Worm (Caenorhabditis elegans) whole organism, early embryonic: ENCODE data around the gene fbxb-9.
"Not testable (repeated sequence)": the region's sequence is repeated elsewhere in the genome, so short reads cannot be mapped to it uniquely, and the experiment has no call there.

Source experiments
- B0310.2 ChIP-seq: sonication (generic microtip); optimal IDR thresholded peaks from 2 replicates; lab custom pipeline; 2016; ENCODE audit warnings: mild to moderate bottlenecking, missing genetic modification characterization, missing compliant biosample characterization
- F13C5.2 ChIP-seq: sonication (generic microtip); optimal IDR thresholded peaks from 2 replicates; lab custom pipeline; 2017; ENCODE audit warnings: mild to moderate bottlenecking, missing genetic modification characterization, inconsistent platforms, missing compliant biosample characterization
- aly-1 ChIP-seq: sonication (generic microtip); optimal IDR thresholded peaks from 2 replicates; lab custom pipeline; 2016; ENCODE audit warnings: missing genetic modification characterization, missing compliant biosample characterization
- ama-1 ChIP-seq: fragments of 150-350 bp; optimal IDR thresholded peaks from 2 replicates; lab custom pipeline; 2014
- ceh-13 ChIP-seq: fragments of 200-800 bp; sonication (Bioruptor generic); optimal IDR thresholded peaks from 2 replicates; lab custom pipeline; 2018; ENCODE audit warnings: mild to moderate bottlenecking, missing genetic modification characterization, missing compliant biosample characterization
- ceh-36 ChIP-seq: sonication (generic microtip); optimal IDR thresholded peaks from 2 replicates; lab custom pipeline; 2016; ENCODE audit warnings: missing genetic modification characterization, inconsistent platforms, missing compliant biosample characterization
- ets-7 ChIP-seq: sonication (generic microtip); optimal IDR thresholded peaks from 2 replicates; lab custom pipeline; 2016; ENCODE audit warnings: missing genotype, missing genetic modification characterization, missing compliant biosample characterization
- flt-1 ChIP-seq: fragments of 200-800 bp; sonication (Bioruptor generic); IDR thresholded peaks from 2 replicates; pipeline ENCODE4 v1.3.6; 2022; ENCODE audit warnings: missing genetic modification characterization, missing compliant biosample characterization
- hmbx-1 ChIP-seq: sonication (generic microtip); optimal IDR thresholded peaks from 2 replicates; lab custom pipeline; 2016; ENCODE audit warnings: mild to moderate bottlenecking, missing genetic modification characterization, missing compliant biosample characterization
- hmg-4 ChIP-seq: fragments of 200-800 bp; sonication (Bioruptor generic); optimal IDR thresholded peaks from 2 replicates; lab custom pipeline; 2018; ENCODE audit warnings: mild to moderate bottlenecking, missing genetic modification characterization, missing compliant biosample characterization
- hnd-1 ChIP-seq: sonication (generic microtip); optimal IDR thresholded peaks from 2 replicates; lab custom pipeline; 2016; ENCODE audit warnings: missing genetic modification characterization, missing compliant biosample characterization
- pes-1 ChIP-seq: fragments of 200-800 bp; sonication (Bioruptor generic); IDR thresholded peaks from 2 replicates; pipeline ENCODE4 v1.3.6; 2022; ENCODE audit warnings: missing genetic modification reagents, missing genetic modification characterization, missing compliant biosample characterization
- scrt-1 ChIP-seq: fragments of 200-800 bp; sonication (Bioruptor generic); IDR thresholded peaks from 2 replicates; pipeline ENCODE4 v1.3.6; 2022; ENCODE audit warnings: missing genetic modification characterization, missing compliant biosample characterization
- sea-1 ChIP-seq: fragments of 200-800 bp; sonication (Bioruptor generic); conservative IDR thresholded peaks from 2 replicates; pipeline ENCODE4 v1.3.6; 2022; ENCODE audit warnings: missing genetic modification characterization, missing compliant biosample characterization
- tbx-11 ChIP-seq: fragments of 200-800 bp; sonication (Bioruptor generic); IDR thresholded peaks from 2 replicates; pipeline ENCODE4 v1.3.6; 2022; ENCODE audit warnings: missing genetic modification characterization, missing compliant biosample characterization
- tbx-37 ChIP-seq: fragments of 200-800 bp; sonication (Bioruptor generic); conservative IDR thresholded peaks from 2 replicates; pipeline ENCODE4 v1.3.6; 2022; ENCODE audit warnings: missing genetic modification reagents, missing genetic modification characterization, missing compliant biosample characterization
- tra-4 ChIP-seq: sonication (generic microtip); optimal IDR thresholded peaks from 2 replicates; lab custom pipeline; 2017; ENCODE audit warnings: missing genetic modification characterization, missing compliant biosample characterization

The fbxb-9 gene

DNA sequence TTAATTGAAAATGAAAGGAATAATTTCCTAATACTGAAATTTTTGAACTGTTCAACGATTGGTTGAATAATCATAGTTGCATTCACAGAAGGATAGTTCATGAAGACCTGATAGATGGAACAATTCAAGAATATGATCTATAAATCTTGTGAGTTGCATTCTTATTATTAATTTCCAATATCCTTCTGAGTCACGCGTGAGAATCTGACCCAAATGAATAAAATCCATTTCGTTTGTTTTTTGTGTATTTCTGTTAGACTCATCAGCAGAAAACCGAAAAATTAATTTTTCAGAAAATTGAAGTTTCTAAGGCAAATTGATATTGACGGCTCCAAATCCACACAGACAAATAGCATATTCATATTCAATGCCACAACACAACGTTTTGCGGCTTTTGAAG lies 27.1 kb upstream of the fbxb-9 start, which contains the start of gene fbxb-79:
Gene fbxb-79 (minus strand): TSS at position 101 of the 400 bp plus-strand sequence.
- TF ChIP-seq scrt-1 (GFP tag; lab: Robert Waterston, UW) = no peak
- TF ChIP-seq tbx-37 (GFP tag; lab: Robert Waterston, UW) = no peak
- no peak for TF ChIP-seq pes-1
- no peak for TF ChIP-seq aly-1
- TF ChIP-seq F13C5.2 = no peak
- no peak for TF ChIP-seq hmbx-1 (tag; lab: Kevin White, UChicago)
- no peak for TF ChIP-seq ama-1 (lab: Kevin White, UChicago)
- no peak for TF ChIP-seq B0310.2 (tag; lab: Kevin White, UChicago)
- TF ChIP-seq ceh-36 (tag; lab: Kevin White, UChicago) = no peak
- no peak for TF ChIP-seq tra-4 (tag; lab: Kevin White, UChicago)
- no peak for TF ChIP-seq tbx-11 (GFP tag; lab: Robert Waterston, UW)
- TF ChIP-seq sea-1 (GFP tag; lab: Robert Waterston, UW) = no peak
- TF ChIP-seq flt-1 (GFP tag; lab: Robert Waterston, UW) = no peak
- TF ChIP-seq hnd-1 = no peak
- no peak for TF ChIP-seq ets-7
- TF ChIP-seq ceh-13 = no peak
- no peak for TF ChIP-seq hmg-4 (GFP tag; lab: Kevin White, UChicago)

DNA sequence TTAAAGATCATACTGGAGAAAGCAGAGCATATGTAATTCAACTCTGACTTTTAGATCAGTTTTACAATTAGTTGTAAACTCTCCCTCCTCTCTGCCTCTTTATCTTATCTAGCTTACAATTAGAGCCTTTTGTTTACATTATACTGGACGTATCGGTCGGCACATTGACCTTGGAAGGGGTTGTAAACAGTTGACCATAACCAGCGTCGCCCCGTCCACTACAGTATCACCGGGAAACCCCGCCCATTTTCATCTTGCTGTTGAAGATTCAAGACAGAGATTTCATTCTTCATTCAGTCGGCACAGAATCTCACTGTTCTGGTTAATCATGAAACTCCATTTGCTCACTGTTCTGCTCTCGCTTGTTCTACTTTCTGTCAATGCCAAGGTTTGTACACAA lies 24.4 kb upstream of the fbxb-9 start, which contains the start of gene sdz-27:
Gene sdz-27 (plus strand): TSS at position 301 of the 400 bp plus-strand sequence.
- no peak for TF ChIP-seq hnd-1
- TF ChIP-seq ets-7 = no peak
- TF ChIP-seq F13C5.2 = no peak
- no peak for TF ChIP-seq sea-1 (GFP tag; lab: Robert Waterston, UW)
- TF ChIP-seq ama-1 (lab: Kevin White, UChicago) = no peak
- no peak for TF ChIP-seq tbx-11 (GFP tag; lab: Robert Waterston, UW)
- TF ChIP-seq B0310.2 (tag; lab: Kevin White, UChicago) = no peak
- no peak for TF ChIP-seq flt-1 (GFP tag; lab: Robert Waterston, UW)
- TF ChIP-seq hmbx-1 (tag; lab: Kevin White, UChicago) = no peak
- no peak for TF ChIP-seq tbx-37 (GFP tag; lab: Robert Waterston, UW)
- TF ChIP-seq ceh-36 (tag; lab: Kevin White, UChicago) = no peak
- TF ChIP-seq pes-1 = no peak
- TF ChIP-seq hmg-4 (GFP tag; lab: Kevin White, UChicago) = no peak
- no peak for TF ChIP-seq aly-1
- no peak for TF ChIP-seq tra-4 (tag; lab: Kevin White, UChicago)

DNA sequence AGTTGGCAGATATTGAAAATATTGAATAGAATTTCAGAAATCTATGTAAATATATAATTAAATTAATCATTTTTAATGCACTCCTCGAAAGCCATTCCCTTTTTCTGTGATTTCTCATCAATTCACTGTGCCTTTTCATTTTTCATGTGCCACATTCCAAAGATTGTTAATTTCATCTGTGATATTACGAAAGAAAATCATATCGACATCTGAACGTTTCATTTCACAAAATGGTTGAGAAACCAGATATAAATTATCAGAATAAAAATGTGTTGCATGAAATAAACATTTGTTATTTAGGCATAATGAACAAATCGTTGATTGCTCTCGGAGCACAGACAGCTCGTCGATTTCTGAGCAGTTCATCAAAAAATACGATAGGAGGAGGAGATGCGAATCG lies 21.6 kb upstream of the fbxb-9 start, which contains the start of gene nuaf-3:
Gene nuaf-3 (plus strand): TSS at position 301 of the 400 bp plus-strand sequence.
- TF ChIP-seq tbx-11 (GFP tag; lab: Robert Waterston, UW) (no peak), flt-1 (GFP tag; lab: Robert Waterston, UW) (no peak), tbx-37 (GFP tag; lab: Robert Waterston, UW) (no peak), hnd-1 (no peak), F13C5.2 (no peak), scrt-1 (GFP tag; lab: Robert Waterston, UW) (no peak), B0310.2 (tag; lab: Kevin White, UChicago) (no peak), tra-4 (tag; lab: Kevin White, UChicago) (no peak), ama-1 (lab: Kevin White, UChicago) (no peak), aly-1 (no peak), ceh-36 (tag; lab: Kevin White, UChicago) (no peak), sea-1 (GFP tag; lab: Robert Waterston, UW) (no peak), ets-7 (no peak), hmg-4 (GFP tag; lab: Kevin White, UChicago) (no peak), pes-1 (no peak), ceh-13 (no peak)

DNA sequence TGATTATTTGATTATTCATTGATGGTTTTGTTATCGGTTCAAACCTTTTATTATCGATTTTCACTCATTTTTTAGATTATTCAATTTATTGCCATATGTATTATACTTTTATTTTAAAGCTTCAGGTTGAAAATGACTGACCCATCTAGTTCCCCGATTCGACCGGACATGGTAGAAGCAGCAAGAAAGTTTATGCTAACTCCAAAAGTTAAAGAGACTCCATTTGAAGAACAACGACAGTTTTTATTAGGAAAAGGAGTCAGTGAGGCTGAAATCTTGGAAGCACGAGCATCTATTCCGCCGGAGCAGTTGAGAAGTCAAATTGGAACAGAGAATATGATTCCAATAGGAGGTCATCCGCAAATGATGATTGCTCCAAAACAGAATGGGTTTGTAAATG lies 20.7 kb upstream of the fbxb-9 start, which contains the start of gene prx-14:
Gene prx-14 (plus strand): TSS at position 120 of the 400 bp plus-strand sequence.
- TF ChIP-seq hnd-1 = no peak
- no peak for TF ChIP-seq hmbx-1 (tag; lab: Kevin White, UChicago)
- no peak for TF ChIP-seq ceh-13
- TF ChIP-seq flt-1 (GFP tag; lab: Robert Waterston, UW) = no peak
- no peak for TF ChIP-seq tra-4 (tag; lab: Kevin White, UChicago)
- no peak for TF ChIP-seq scrt-1 (GFP tag; lab: Robert Waterston, UW)
- TF ChIP-seq ets-7 = no peak
- no peak for TF ChIP-seq B0310.2 (tag; lab: Kevin White, UChicago)
- no peak for TF ChIP-seq ama-1 (lab: Kevin White, UChicago)
- TF ChIP-seq aly-1 = no peak
- TF ChIP-seq tbx-37 (GFP tag; lab: Robert Waterston, UW) = no peak
- no peak for TF ChIP-seq ceh-36 (tag; lab: Kevin White, UChicago)
- TF ChIP-seq hmg-4 (GFP tag; lab: Kevin White, UChicago) = no peak

DNA sequence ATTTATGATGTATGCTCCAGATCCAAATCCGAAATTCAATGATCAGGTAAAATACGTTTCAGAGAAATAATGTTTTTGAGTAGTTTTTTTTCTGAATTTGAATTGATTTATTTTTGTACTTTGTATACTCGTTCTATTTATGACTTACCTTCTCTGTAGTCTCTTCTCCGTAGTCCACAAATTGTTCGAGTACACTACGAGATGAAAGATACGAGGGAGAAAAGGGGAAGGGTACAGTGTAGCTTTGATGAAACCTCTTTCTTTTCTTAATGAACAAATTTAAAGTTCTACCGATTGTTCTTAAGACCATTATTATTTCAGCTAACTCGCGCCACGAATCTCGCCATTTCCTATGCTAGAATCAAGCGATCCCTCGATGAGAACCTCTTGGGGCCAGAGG lies 17.7 kb upstream of the fbxb-9 start:
- TF ChIP-seq tbx-37 (GFP tag; lab: Robert Waterston, UW) = no peak
- TF ChIP-seq ets-7 = no peak
- no peak for TF ChIP-seq aly-1
- TF ChIP-seq ceh-13 = no peak
- no peak for TF ChIP-seq scrt-1 (GFP tag; lab: Robert Waterston, UW)
- no peak for TF ChIP-seq flt-1 (GFP tag; lab: Robert Waterston, UW)
- TF ChIP-seq F13C5.2 = no peak
- TF ChIP-seq B0310.2 (tag; lab: Kevin White, UChicago) = no peak
- TF ChIP-seq hmg-4 (GFP tag; lab: Kevin White, UChicago) = no peak
- no peak for TF ChIP-seq hmbx-1 (tag; lab: Kevin White, UChicago)
- no peak for TF ChIP-seq ceh-36 (tag; lab: Kevin White, UChicago)
- no peak for TF ChIP-seq sea-1 (GFP tag; lab: Robert Waterston, UW)
- no peak for TF ChIP-seq tra-4 (tag; lab: Kevin White, UChicago)
- no peak for TF ChIP-seq hnd-1
- TF ChIP-seq pes-1 = no peak

DNA sequence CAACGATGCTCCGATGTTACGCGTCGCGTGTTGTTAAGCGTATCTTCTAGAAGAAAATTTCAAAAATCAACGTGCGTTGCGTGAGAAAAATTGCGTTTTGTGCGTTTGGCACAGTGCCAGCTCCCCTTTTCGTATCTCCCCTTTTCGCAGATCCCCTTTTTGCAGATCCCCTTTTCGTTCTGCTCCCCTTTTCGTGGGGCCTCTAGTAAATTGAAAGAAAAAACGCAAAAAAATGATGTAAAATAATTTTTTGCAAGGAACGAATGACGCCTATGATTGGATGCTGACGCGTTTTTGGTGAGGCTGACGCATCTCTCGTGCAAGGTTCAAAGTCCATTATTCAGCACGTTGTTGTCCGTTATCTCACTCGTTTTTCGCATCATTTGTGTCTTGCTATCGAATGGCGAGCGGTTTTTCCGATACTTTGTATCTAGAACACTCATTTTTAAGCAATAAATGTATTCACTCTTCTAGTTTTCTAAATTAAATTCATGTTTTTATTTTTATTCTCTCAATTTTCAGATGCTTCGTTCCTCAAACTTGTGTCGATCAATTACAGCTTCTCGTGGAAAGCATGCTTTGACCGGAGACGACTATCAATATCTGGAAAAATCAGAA lies 16.9 kb upstream of the fbxb-9 start, which contains the start of gene cpt-2:
Gene cpt-2 (plus strand): TSS at position 523 of the 618 bp plus-strand sequence.
- TF ChIP-seq ama-1 (lab: Kevin White, UChicago); tbx-11 (GFP tag; lab: Robert Waterston, UW); hnd-1: not testable (repeated sequence)

DNA sequence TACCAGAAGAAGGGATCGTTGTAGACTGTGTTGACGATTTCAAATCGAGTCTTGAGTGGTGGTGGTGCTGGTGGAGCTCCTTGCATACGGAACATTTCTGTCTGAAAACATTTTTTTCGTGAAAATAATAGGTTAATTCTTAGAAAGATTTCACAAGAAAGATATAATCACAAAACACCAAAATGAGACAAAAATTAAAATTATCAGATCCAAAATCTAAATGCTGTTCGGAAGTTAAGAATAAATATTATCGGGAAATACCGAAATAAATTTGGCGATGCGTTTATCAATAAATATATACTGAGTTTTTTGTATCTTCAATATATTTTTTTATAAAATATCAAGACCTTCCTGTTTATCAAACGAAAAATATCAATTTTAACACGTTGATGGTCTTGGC lies 16.1 kb upstream of the fbxb-9 start, which contains the start of gene C08F8.9:
Gene C08F8.9 (minus strand): TSS at position 101 of the 400 bp plus-strand sequence.
- no peak for TF ChIP-seq sea-1 (GFP tag; lab: Robert Waterston, UW)
- no peak for TF ChIP-seq aly-1
- TF ChIP-seq hmg-4 (GFP tag; lab: Kevin White, UChicago) = no peak
- TF ChIP-seq B0310.2 (tag; lab: Kevin White, UChicago) = no peak
- TF ChIP-seq hnd-1 = no peak
- TF ChIP-seq ceh-36 (tag; lab: Kevin White, UChicago) = no peak
- TF ChIP-seq ceh-13 = no peak
- TF ChIP-seq ets-7 = no peak
- no peak for TF ChIP-seq flt-1 (GFP tag; lab: Robert Waterston, UW)
- TF ChIP-seq F13C5.2 = no peak
- no peak for TF ChIP-seq scrt-1 (GFP tag; lab: Robert Waterston, UW)
- TF ChIP-seq tra-4 (tag; lab: Kevin White, UChicago) = no peak
- TF ChIP-seq tbx-11 (GFP tag; lab: Robert Waterston, UW) = no peak
- no peak for TF ChIP-seq ama-1 (lab: Kevin White, UChicago)
- no peak for TF ChIP-seq hmbx-1 (tag; lab: Kevin White, UChicago)
- TF ChIP-seq pes-1 = no peak
- no peak for TF ChIP-seq tbx-37 (GFP tag; lab: Robert Waterston, UW)
